Worm (Caenorhabditis elegans) whole organism, L1 larva: ENCODE measurements around the gene mrpl-55.

Experiments used
- C34B4.2 ChIP-seq: sonication (generic microtip); optimal IDR thresholded peaks from 2 replicates; lab custom pipeline; 2017; ENCODE audit warnings: mild to moderate bottlenecking, missing genetic modification characterization, missing compliant biosample characterization
- alr-1 ChIP-seq: fragments of 200-800 bp; sonication (Bioruptor generic); optimal IDR thresholded peaks from 2 replicates; lab custom pipeline; 2018; ENCODE audit warnings: borderline replicate concordance, mild to moderate bottlenecking, missing genetic modification characterization, missing compliant biosample characterization
- aly-2 ChIP-seq: fragments of 150-350 bp; optimal IDR thresholded peaks from 2 replicates; lab custom pipeline; 2014; ENCODE audit warnings: missing biosample characterization, missing genetic modification characterization
- ceh-8 ChIP-seq: fragments of 200-800 bp; sonication (Bioruptor generic); optimal IDR thresholded peaks from 2 replicates; lab custom pipeline; 2018; ENCODE audit warnings: mild to moderate bottlenecking, missing genetic modification characterization, moderate library complexity, missing compliant biosample characterization
- ceh-88 ChIP-seq: fragments of 200-800 bp; sonication (Bioruptor generic); IDR thresholded peaks from 2 replicates; pipeline ENCODE4 v1.3.6; 2022; ENCODE audit warnings: missing genetic modification characterization, missing compliant biosample characterization
- efl-1 ChIP-seq, 4 experiments: fragments of 150-350 bp; optimal IDR thresholded peaks in 3 of 4; peaks in 1 of 4; 1 replicate in 1 of 4; 2 replicates in 3 of 4; lab custom pipeline; 2014; ENCODE audit warnings: missing biosample characterization in 2 of 4, missing genetic modification characterization in 2 of 4, missing genetic modification reagents in 2 of 4
- efl-3 ChIP-seq: fragments of 200-800 bp; sonication (Bioruptor generic); optimal IDR thresholded peaks from 2 replicates; lab custom pipeline; 2018; ENCODE audit warnings: mild to moderate bottlenecking, missing genetic modification characterization, missing compliant biosample characterization
- egl-13 ChIP-seq: sonication (generic microtip); optimal IDR thresholded peaks from 2 replicates; lab custom pipeline; 2016; ENCODE audit warnings: missing genotype, missing genetic modification reagents, missing genetic modification characterization, missing compliant biosample characterization
- elt-2 ChIP-seq: sonication (generic microtip); optimal IDR thresholded peaks from 2 replicates; lab custom pipeline; 2016; ENCODE audit warnings: missing genetic modification characterization, mild to moderate bottlenecking, inconsistent platforms, missing compliant biosample characterization, missing genetic modification reagents
- fkh-8 ChIP-seq: sonication (generic microtip); optimal IDR thresholded peaks from 2 replicates; lab custom pipeline; 2016; ENCODE audit warnings: mild to moderate bottlenecking, missing genetic modification characterization, missing compliant biosample characterization
- fos-1 ChIP-seq: fragments of 150-350 bp; optimal IDR thresholded peaks from 2 replicates; lab custom pipeline; 2014; ENCODE audit warnings: missing biosample characterization, missing genetic modification characterization
- hlh-4 ChIP-seq: sonication (generic microtip); optimal IDR thresholded peaks from 2 replicates; lab custom pipeline; 2016; ENCODE audit warnings: mild to moderate bottlenecking, missing genetic modification characterization, missing compliant biosample characterization
- irx-1 ChIP-seq: sonication (generic microtip); optimal IDR thresholded peaks from 2 replicates; lab custom pipeline; 2016; ENCODE audit warnings: missing genetic modification characterization, missing compliant biosample characterization
- lin-13 ChIP-seq: fragments of 150-350 bp; optimal IDR thresholded peaks from 2 replicates; lab custom pipeline; 2014; ENCODE audit warnings: missing biosample characterization, missing genetic modification reagents, missing genetic modification characterization
- lin-15B ChIP-seq: fragments of 150-350 bp; sonication (generic microtip); optimal IDR thresholded peaks from 3 replicates; lab custom pipeline; 2014; ENCODE audit warnings: missing biosample characterization, missing genetic modification characterization
- lin-39 ChIP-seq: fragments of 150-350 bp; optimal IDR thresholded peaks from 2 replicates; lab custom pipeline; 2014; ENCODE audit warnings: missing biosample characterization, missing genetic modification reagents, missing genetic modification characterization
- mdl-1 ChIP-seq, 2 experiments: fragments of 150-350 bp; optimal IDR thresholded peaks; 2 replicates each; lab custom pipeline; 2014 to 2017; ENCODE audit warnings: missing biosample characterization in 2 of 2, missing genetic modification characterization in 2 of 2, inconsistent platforms in 1 of 2
- nhr-11 ChIP-seq: fragments of 150-350 bp; optimal IDR thresholded peaks from 2 replicates; lab custom pipeline; 2014; ENCODE audit warnings: missing biosample characterization, missing genetic modification characterization
- nhr-12 ChIP-seq: sonication (generic microtip); optimal IDR thresholded peaks from 2 replicates; lab custom pipeline; 2017; ENCODE audit warnings: missing biosample characterization, missing genetic modification characterization
- nhr-237 ChIP-seq: fragments of 150-350 bp; optimal IDR thresholded peaks from 2 replicates; lab custom pipeline; 2014; ENCODE audit warnings: missing biosample characterization, missing genetic modification characterization
- nhr-47 ChIP-seq: sonication (generic microtip); optimal IDR thresholded peaks from 2 replicates; lab custom pipeline; 2016; ENCODE audit warnings: mild to moderate bottlenecking, missing genetic modification characterization, moderate library complexity, missing compliant biosample characterization
- nhr-71 ChIP-seq: sonication (generic microtip); optimal IDR thresholded peaks from 2 replicates; lab custom pipeline; 2016; ENCODE audit warnings: mild to moderate bottlenecking, missing genetic modification characterization, moderate library complexity, missing compliant biosample characterization
- nhr-84 ChIP-seq: sonication (generic microtip); optimal IDR thresholded peaks from 2 replicates; lab custom pipeline; 2017; ENCODE audit warnings: missing biosample characterization, missing genetic modification characterization
- nhr-85 ChIP-seq: sonication (generic microtip); peaks from one replicate; lab custom pipeline; 2016; ENCODE audit warnings: missing genetic modification characterization, inconsistent platforms, missing compliant biosample characterization
- nhr-90 ChIP-seq: sonication (generic microtip); optimal IDR thresholded peaks from 2 replicates; lab custom pipeline; 2016; ENCODE audit warnings: mild to moderate bottlenecking, missing genetic modification characterization, missing compliant biosample characterization; ENCODE audit not compliant: poor library complexity
- skn-1 ChIP-seq: fragments of 150-350 bp; optimal IDR thresholded peaks from 2 replicates; lab custom pipeline; 2014; ENCODE audit warnings: missing biosample characterization, missing genetic modification characterization
- sox-4 ChIP-seq: sonication (generic microtip); optimal IDR thresholded peaks from 2 replicates; lab custom pipeline; 2016; ENCODE audit warnings: missing genetic modification characterization, missing compliant biosample characterization
- swsn-7 ChIP-seq: sonication (generic microtip); optimal IDR thresholded peaks from 2 replicates; lab custom pipeline; 2016; ENCODE audit warnings: missing genetic modification characterization, missing compliant biosample characterization
- tlp-1 ChIP-seq: fragments of 150-350 bp; optimal IDR thresholded peaks from 2 replicates; lab custom pipeline; 2014; ENCODE audit warnings: missing biosample characterization, missing genetic modification characterization
- unc-30 ChIP-seq: sonication (generic microtip); optimal IDR thresholded peaks from 2 replicates; lab custom pipeline; 2017; ENCODE audit warnings: missing biosample characterization, missing genetic modification characterization
- unc-86 ChIP-seq: sonication (generic microtip); optimal IDR thresholded peaks from 2 replicates; lab custom pipeline; 2016; ENCODE audit warnings: missing genetic modification characterization, missing compliant biosample characterization
- xbp-1 ChIP-seq: sonication (generic microtip); optimal IDR thresholded peaks from 2 replicates; lab custom pipeline; 2016; ENCODE audit warnings: missing genetic modification characterization, missing compliant biosample characterization
- ztf-11 ChIP-seq, 2 experiments: sonication (generic microtip); optimal IDR thresholded peaks; 2 replicates each; lab custom pipeline; 2016 to 2017; ENCODE audit warnings: missing genetic modification characterization in 2 of 2, missing biosample characterization in 1 of 2, missing compliant biosample characterization in 1 of 2
- ztf-4 ChIP-seq: fragments of 150-350 bp; optimal IDR thresholded peaks from 2 replicates; lab custom pipeline; 2014; ENCODE audit warnings: missing biosample characterization, missing genetic modification characterization

The mrpl-55 gene

DNA sequence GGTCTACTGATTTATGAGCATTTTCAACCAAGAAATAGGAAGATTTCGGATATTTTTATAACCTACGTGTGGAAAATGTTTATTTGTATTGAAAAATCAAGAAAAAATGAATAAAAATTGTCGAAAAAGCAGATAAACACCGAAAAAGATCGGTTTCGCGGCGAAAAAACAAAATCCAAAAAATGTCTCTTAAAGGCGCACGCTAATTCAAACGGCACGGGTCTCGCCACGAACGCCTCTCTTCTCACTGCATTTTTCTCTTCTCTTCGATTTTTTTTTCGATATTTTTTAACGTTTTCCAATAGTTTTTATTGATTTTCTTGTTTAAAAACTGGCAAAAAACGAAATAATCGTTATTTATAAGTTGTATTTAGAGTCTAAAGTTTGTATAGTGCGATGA, 18.2 kb upstream of the mrpl-55 start (continued):
- TF ChIP-seq irx-1 (tag; lab: Kevin White, UChicago) (no peak), fkh-8 (no peak), ztf-11 (tag; optimal IDR thresholded peaks at IDR 0.05; lab: Kevin White, UChicago) (no peak), C34B4.2 (tag; lab: Kevin White, UChicago) (no peak), alr-1 (tag; lab: Kevin White, UChicago) (no peak), egl-13 (no peak), nhr-90 (tag; lab: Kevin White, UChicago) (no peak), nhr-84 (no peak), skn-1 (tag; lab: Kevin White, UChicago) (peak; percentile 35), nhr-47 (tag; lab: Kevin White, UChicago) (peak; percentile 28), nhr-85 (tag; lab: Kevin White, UChicago) (no peak), ceh-8 (GFP tag; lab: Kevin White, UChicago) (no peak), mdl-1 (tag; optimal IDR thresholded peaks at IDR 0.05; lab: Kevin White, UChicago) (no peak)

DNA sequence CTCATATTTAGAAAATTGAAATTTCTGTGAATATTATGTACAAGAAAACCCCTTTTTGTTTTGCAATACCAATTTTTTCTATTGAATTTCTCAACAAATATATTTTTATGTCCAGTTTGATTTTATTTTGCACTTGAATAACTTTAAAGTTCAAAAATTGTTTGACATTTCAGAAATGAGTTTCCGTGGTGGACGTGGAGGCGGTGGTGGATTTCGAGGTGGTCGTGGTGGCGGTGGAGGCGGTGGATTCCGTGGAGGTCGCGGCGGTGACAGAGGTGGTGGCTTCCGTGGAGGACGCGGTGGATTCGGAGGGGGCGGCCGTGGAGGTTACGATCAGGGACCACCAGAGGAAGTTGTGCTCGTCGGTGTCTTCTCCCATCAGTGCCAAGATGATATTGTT, 17.8 kb upstream of the mrpl-55 start, which contains the start of gene garr-1:
garr-1 (plus strand) TSS at position 174 of the 400 bp plus-strand sequence.
- TF ChIP-seq nhr-71 (no peak), elt-2 (tag; lab: Kevin White, UChicago) (no peak), lin-39 (tag; lab: Kevin White, UChicago) (no peak), nhr-237 (no peak), fos-1 (tag; lab: Kevin White, UChicago) (no peak), efl-3 (GFP tag; lab: Kevin White, UChicago) (no peak), ztf-4 (tag; lab: Kevin White, UChicago) (no peak), sox-4 (tag; lab: Kevin White, UChicago) (no peak), lin-13 (GFP tag; lab: Kevin White, UChicago) (no peak), unc-86 (tag; lab: Kevin White, UChicago) (no peak), xbp-1 (tag; lab: Kevin White, UChicago) (no peak), lin-15B (tag; lab: Kevin White, UChicago) (no peak), nhr-11 (no peak), hlh-4 (tag; lab: Kevin White, UChicago) (no peak)

ce11 chrIV:426597-426996, 17.2 kb upstream of the mrpl-55 start:
- no peak for TF ChIP-seq nhr-71
- TF ChIP-seq ceh-8 (GFP tag; lab: Kevin White, UChicago), result peak; percentile 50
- TF ChIP-seq efl-1 (optimal IDR thresholded peaks at IDR 0.05; lab: Kevin White, UChicago), result no peak
- TF ChIP-seq efl-1 (GFP tag; optimal IDR thresholded peaks at IDR 0.05 in 1 of 2; lab: Kevin White, UChicago), result peak in 1 of 2 experiments; percentile 10

DNA sequence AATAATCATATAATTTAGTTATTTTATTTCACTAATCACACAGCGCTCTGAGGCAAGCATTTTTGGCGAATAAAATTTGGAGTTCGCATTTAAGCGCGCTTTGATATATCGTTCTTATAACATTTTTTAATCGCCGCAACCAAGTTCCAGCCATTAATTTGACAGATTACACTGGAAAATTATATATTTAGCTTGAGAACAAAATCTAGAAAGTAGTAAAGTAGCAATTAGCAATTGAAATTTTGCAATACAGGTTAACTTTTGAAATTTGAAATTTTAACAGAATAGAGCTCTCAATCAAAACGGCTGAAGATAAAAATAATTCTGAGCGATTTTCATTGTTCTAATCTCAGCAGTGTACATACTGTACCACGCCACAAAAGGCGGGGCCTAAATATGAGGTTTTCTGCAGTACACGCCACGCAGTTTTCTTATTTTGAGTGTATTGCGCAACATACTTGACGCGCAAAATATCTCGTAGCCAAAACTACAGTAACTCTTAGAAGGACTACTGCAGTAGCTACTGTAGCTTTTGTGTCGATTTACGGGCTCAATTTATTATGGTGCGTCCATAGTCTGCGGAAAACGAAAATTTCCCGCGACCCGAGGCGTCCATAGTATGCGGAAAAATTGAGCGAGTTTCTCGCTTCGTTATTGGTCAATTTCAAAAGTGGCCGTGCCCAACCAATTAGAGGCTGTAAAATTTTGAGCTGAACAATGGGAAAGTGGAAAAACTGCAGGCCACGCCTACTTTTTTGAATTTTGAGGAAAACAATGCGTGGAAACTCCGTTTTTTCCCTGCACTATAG, 16.5 kb upstream of the mrpl-55 start:
- TF ChIP-seq unc-30 (tag; lab: Kevin White, UChicago) (no peak), ceh-88 (no peak), aly-2 (tag; lab: Kevin White, UChicago) (peak; percentile 3), efl-1 (optimal IDR thresholded peaks at IDR 0.05; lab: Kevin White, UChicago) (no peak), efl-1 (GFP tag; optimal IDR thresholded peaks at IDR 0.05 in 1 of 2; lab: Kevin White, UChicago) (peak in 1 of 2 experiments; percentile 69)
- TF ChIP-seq, all 84 proteins: peak for 2

DNA sequence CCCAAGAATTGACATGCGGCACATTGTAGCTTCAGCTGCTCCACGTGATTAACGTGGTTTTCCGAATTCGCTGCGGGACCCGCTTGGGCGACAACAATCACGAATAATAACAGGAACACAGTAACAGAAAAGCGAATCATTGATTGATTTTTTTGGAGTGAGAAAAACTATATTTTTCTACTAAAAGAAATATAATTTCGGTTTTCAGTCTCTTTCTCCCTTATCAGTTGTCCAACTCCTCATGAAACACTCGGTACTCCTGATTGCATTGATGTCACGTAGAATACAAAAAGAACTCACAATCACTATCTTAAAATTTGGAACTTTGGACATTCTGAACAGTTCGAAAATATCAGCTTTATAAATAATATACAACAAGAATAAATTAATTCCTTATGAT, 14.9 kb upstream of the mrpl-55 start, which contains the start of gene Y66H1A.5:
Y66H1A.5 (minus strand) TSS at position 265 of the 400 bp plus-strand sequence.
- TF ChIP-seq fkh-8, result no peak
- no peak for TF ChIP-seq swsn-7 (tag; lab: Kevin White, UChicago)
- no peak for TF ChIP-seq tlp-1 (tag; lab: Kevin White, UChicago)
- no peak for TF ChIP-seq nhr-12 (tag; lab: Kevin White, UChicago)
